Worm (Caenorhabditis elegans): ENCODE data around the gene dsl-7.

dsl-7 gene

ce11 chrV:12992891-12993290 lies at the start of gene dsl-7, which contains the start of gene F15B9.11:
Gene dsl-7 (plus strand): TSS chrV:12993150.
Gene F15B9.11 (minus strand): TSS chrV:12992895.
- TF ChIP-seq tra-4 (tag; optimal IDR thresholded peaks at IDR 0.05) (no peak), ama-1 (optimal IDR thresholded peaks at IDR 0.05) (no peak), ceh-36 (tag; optimal IDR thresholded peaks at IDR 0.05) (no peak), ceh-13 (GFP tag; optimal IDR thresholded peaks at IDR 0.05) (no peak), tbx-11 (GFP tag; IDR thresholded peaks at IDR 0.05) (no peak), hnd-1 (tag; optimal IDR thresholded peaks at IDR 0.05) (no peak), flt-1 (GFP tag; IDR thresholded peaks at IDR 0.05) (no peak), B0310.2 (tag; optimal IDR thresholded peaks at IDR 0.05) (no peak), hmg-4 (GFP tag; optimal IDR thresholded peaks at IDR 0.05) (no peak), aly-1 (tag; optimal IDR thresholded peaks at IDR 0.05) (no peak), pes-1 (GFP tag; IDR thresholded peaks at IDR 0.05) (no peak), hmbx-1 (tag; optimal IDR thresholded peaks at IDR 0.05) (no peak)

DNA sequence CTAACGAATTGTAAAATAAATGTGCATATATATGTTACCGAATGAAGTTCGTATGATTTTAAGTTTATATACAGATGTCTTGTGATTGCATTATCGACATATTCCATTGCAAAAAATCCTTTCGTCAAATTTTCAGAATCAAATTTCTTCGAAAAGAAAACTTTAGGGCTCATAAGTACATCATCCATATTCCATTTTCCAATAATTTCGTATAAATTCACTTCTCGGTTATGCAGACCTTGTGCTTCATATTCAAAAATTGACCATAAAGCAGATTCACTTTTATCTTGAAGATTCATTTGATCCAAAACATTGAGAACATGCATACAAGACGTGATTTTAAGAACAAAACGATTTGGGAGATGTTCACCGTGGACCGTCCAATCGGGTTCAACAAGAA lies 49.6 kb upstream of the dsl-7 start:
- no peak for TF ChIP-seq hmg-4 (GFP tag; optimal IDR thresholded peaks at IDR 0.05)
- no peak for TF ChIP-seq tbx-11 (GFP tag; IDR thresholded peaks at IDR 0.05)
- TF ChIP-seq ama-1 (optimal IDR thresholded peaks at IDR 0.05) = no peak

DNA sequence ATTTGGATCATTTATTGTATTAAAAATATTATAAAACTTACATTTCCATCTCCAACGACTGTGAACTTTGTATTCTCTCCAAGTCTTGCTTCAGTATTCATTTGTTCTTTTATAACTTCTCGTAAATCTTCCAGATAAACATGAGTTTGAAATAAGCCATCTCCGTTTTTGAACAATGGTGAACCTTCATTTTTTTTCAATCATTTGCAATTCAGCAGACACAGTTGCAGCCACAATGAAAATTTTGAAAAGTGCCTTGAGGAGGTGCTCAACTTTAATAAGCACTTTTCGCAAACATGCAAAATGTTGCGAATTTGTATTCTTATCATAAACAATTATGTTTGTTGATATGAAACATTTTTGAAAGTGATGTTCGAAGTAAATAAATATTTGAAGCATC lies 48.7 kb upstream of the dsl-7 start, which contains the start of gene T16G1.3:
TSS of gene T16G1.3 (minus strand) at position 101 of the 400 bp plus-strand sequence.
- no peak for TF ChIP-seq tbx-37 (GFP tag; conservative IDR thresholded peaks at IDR 0.05)
- no peak for TF ChIP-seq hmbx-1 (tag; optimal IDR thresholded peaks at IDR 0.05)
- no peak for TF ChIP-seq tra-4 (tag; optimal IDR thresholded peaks at IDR 0.05)
- TF ChIP-seq ets-7 (tag; optimal IDR thresholded peaks at IDR 0.05) = no peak
- TF ChIP-seq sea-1 (GFP tag; conservative IDR thresholded peaks at IDR 0.05) = no peak
- TF ChIP-seq pes-1 (GFP tag; IDR thresholded peaks at IDR 0.05) = no peak
- no peak for TF ChIP-seq tbx-11 (GFP tag; IDR thresholded peaks at IDR 0.05)
- no peak for TF ChIP-seq aly-1 (tag; optimal IDR thresholded peaks at IDR 0.05)
- TF ChIP-seq ceh-36 (tag; optimal IDR thresholded peaks at IDR 0.05) = no peak
- TF ChIP-seq ceh-13 (GFP tag; optimal IDR thresholded peaks at IDR 0.05) = no peak
- TF ChIP-seq flt-1 (GFP tag; IDR thresholded peaks at IDR 0.05) = no peak
- no peak for TF ChIP-seq F13C5.2 (tag; optimal IDR thresholded peaks at IDR 0.05)
- no peak for TF ChIP-seq ama-1 (optimal IDR thresholded peaks at IDR 0.05)

ce11 chrV:12944775-12945174 lies 48.2 kb upstream of the dsl-7 start, which contains the start of gene grl-2:
Gene grl-2 (plus strand): TSS chrV:12945075.
- no peak for TF ChIP-seq tbx-37 (GFP tag; conservative IDR thresholded peaks at IDR 0.05)
- TF ChIP-seq ceh-36 (tag; optimal IDR thresholded peaks at IDR 0.05) = no peak
- no peak for TF ChIP-seq scrt-1 (GFP tag; IDR thresholded peaks at IDR 0.05)
- TF ChIP-seq hmg-4 (GFP tag; optimal IDR thresholded peaks at IDR 0.05) = no peak
- TF ChIP-seq aly-1 (tag; optimal IDR thresholded peaks at IDR 0.05) = no peak
- TF ChIP-seq pes-1 (GFP tag; IDR thresholded peaks at IDR 0.05) = no peak
- no peak for TF ChIP-seq ceh-13 (GFP tag; optimal IDR thresholded peaks at IDR 0.05)
- TF ChIP-seq hmbx-1 (tag; optimal IDR thresholded peaks at IDR 0.05) = no peak
- TF ChIP-seq hnd-1 (tag; optimal IDR thresholded peaks at IDR 0.05) = no peak
- TF ChIP-seq ama-1 (optimal IDR thresholded peaks at IDR 0.05) = no peak
- TF ChIP-seq tra-4 (tag; optimal IDR thresholded peaks at IDR 0.05) = no peak
- TF ChIP-seq F13C5.2 (tag; optimal IDR thresholded peaks at IDR 0.05) = no peak
- no peak for TF ChIP-seq ets-7 (tag; optimal IDR thresholded peaks at IDR 0.05)
- TF ChIP-seq sea-1 (GFP tag; conservative IDR thresholded peaks at IDR 0.05) = no peak
- no peak for TF ChIP-seq flt-1 (GFP tag; IDR thresholded peaks at IDR 0.05)
- TF ChIP-seq tbx-11 (GFP tag; IDR thresholded peaks at IDR 0.05) = no peak
- TF ChIP-seq B0310.2 (tag; optimal IDR thresholded peaks at IDR 0.05) = no peak

DNA sequence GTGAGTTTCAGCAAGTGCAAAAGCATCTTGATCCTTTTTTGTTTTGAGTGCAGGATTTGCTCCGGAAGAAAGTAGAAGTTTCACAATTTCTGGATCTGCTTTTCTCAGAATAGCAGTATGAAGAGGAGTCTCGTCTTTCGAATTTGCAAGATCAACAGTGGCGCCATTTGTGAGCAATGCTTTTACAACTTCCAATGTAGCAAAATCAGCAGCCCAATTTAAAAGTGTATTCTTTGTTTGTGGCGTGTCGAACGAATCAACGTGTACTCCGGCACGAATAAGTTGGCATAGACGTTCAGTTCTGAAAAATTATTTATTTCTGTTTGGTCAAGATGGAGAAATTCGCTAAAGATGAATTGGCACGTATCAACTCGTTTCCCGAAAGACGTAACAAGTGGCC lies 43.3 kb upstream of the dsl-7 start, which contains the start of gene T16G1.13:
TSS of gene T16G1.13 (plus strand) at position 301 of the 400 bp plus-strand sequence.
- no peak for TF ChIP-seq B0310.2 (tag; optimal IDR thresholded peaks at IDR 0.05)
- TF ChIP-seq ets-7 (tag; optimal IDR thresholded peaks at IDR 0.05) = no peak
- TF ChIP-seq pes-1 (GFP tag; IDR thresholded peaks at IDR 0.05) = no peak
- no peak for TF ChIP-seq ceh-13 (GFP tag; optimal IDR thresholded peaks at IDR 0.05)
- no peak for TF ChIP-seq scrt-1 (GFP tag; IDR thresholded peaks at IDR 0.05)
- no peak for TF ChIP-seq flt-1 (GFP tag; IDR thresholded peaks at IDR 0.05)
- TF ChIP-seq ama-1 (optimal IDR thresholded peaks at IDR 0.05) = no peak
- no peak for TF ChIP-seq tra-4 (tag; optimal IDR thresholded peaks at IDR 0.05)
- TF ChIP-seq sea-1 (GFP tag; conservative IDR thresholded peaks at IDR 0.05) = no peak
- no peak for TF ChIP-seq tbx-11 (GFP tag; IDR thresholded peaks at IDR 0.05)
- TF ChIP-seq ceh-36 (tag; optimal IDR thresholded peaks at IDR 0.05) = no peak
- no peak for TF ChIP-seq hmbx-1 (tag; optimal IDR thresholded peaks at IDR 0.05)
- TF ChIP-seq aly-1 (tag; optimal IDR thresholded peaks at IDR 0.05) = no peak
- no peak for TF ChIP-seq F13C5.2 (tag; optimal IDR thresholded peaks at IDR 0.05)

DNA sequence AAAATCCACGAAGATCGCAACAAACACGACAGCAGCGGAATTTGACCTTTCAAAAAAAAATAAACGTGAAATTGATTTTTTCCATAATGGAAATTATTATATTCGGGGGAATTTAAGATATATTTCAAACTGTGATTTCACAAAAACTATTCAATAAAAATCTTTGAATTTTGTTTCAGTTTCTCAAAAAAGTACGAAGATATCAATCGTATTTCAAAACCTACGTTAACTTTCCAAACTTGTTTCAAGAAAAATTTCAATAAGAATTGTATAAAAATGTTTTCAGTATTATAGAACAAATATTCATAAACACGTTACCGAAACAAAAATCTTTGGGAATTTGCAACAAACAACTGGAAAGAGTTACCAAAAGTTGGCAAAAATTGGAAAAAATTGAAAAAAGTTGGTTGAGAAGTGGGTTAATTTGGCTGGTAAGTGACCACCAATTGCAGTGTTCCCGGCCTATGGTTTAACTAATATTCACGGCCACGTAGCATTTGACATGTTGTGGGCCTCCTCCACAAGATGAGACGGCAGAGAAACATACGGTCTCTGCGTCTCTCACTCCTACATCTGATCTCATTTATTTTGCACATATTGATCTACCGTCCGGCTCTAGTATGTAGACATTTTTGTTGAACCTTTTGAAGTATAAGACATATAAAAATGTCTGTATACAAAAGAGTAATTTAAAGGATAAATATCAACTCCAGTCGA lies 42.0 kb upstream of the dsl-7 start, which contains the start of the genes T16G1.9 and T16G1.18:
TSS of gene T16G1.9 (minus strand) at position 51 of the 717 bp plus-strand sequence.
TSS of gene T16G1.18 (plus strand) at position 493 of the 717 bp plus-strand sequence.
- TF ChIP-seq F13C5.2 (tag; optimal IDR thresholded peaks at IDR 0.05) (peak; percentile 56), sea-1 (GFP tag; conservative IDR thresholded peaks at IDR 0.05) (no peak), tbx-11 (GFP tag; IDR thresholded peaks at IDR 0.05) (no peak), hmg-4 (GFP tag; optimal IDR thresholded peaks at IDR 0.05) (no peak)

DNA sequence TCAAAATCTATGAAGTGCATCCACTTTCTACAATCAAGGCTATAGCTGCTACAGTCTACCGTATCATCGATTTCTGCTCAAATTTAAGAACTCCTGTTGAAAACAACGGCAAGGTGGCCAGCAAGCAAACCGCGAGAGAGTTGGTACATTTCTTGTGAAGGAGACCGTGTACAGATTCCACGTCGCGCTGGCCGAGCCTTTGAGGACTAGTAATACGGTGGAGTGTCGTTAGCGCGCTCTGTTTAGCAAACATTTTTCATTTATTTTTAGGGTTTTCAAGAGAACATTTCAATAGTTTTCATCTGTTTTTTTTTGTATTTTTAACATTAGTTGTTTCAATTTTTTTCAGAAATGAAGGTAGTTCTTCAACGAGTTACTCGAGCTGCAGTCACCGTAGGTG lies 40.7 kb upstream of the dsl-7 start, which contains the start of gene pqn-68:
TSS of gene pqn-68 (plus strand) at position 350 of the 400 bp plus-strand sequence.
- no peak for TF ChIP-seq pes-1 (GFP tag; IDR thresholded peaks at IDR 0.05)
- no peak for TF ChIP-seq tbx-11 (GFP tag; IDR thresholded peaks at IDR 0.05)
- TF ChIP-seq scrt-1 (GFP tag; IDR thresholded peaks at IDR 0.05) = no peak
- no peak for TF ChIP-seq flt-1 (GFP tag; IDR thresholded peaks at IDR 0.05)
- TF ChIP-seq sea-1 (GFP tag; conservative IDR thresholded peaks at IDR 0.05) = no peak
- TF ChIP-seq tra-4 (tag; optimal IDR thresholded peaks at IDR 0.05) = no peak
- TF ChIP-seq ceh-13 (GFP tag; optimal IDR thresholded peaks at IDR 0.05) = no peak
- no peak; the same call in 1 of the 2 replicates for TF ChIP-seq tbx-37 (GFP tag; conservative IDR thresholded peaks at IDR 0.05)
- TF ChIP-seq hmg-4 (GFP tag; optimal IDR thresholded peaks at IDR 0.05) = no peak
